Fruit fly (Drosophila melanogaster): ENCODE data around the gene Cpsf73.

DNA sequence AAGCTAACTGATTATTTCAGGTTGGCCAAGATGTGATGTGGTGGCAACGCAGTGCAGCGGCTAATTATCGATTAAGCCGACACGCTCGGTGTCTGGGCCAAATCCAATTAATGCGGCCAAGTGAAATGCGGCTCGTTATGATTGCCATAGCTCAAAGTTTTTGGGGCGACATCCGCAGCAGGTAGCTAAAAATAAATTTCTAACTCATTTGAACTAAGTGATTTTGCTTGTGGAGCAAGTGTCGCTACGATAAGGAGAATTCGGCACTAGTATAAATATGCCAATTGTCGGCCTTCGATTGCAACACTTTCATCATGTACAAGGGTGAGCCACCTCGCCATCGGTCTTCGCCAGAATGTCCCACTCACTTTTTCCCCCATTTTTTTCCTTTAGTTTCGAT is 31.6 kb upstream of the Cpsf73 start, which contains the start of gene CG34282:
- TF ChIP-seq CG34367 (tag; optimal IDR thresholded peaks at IDR 0.05) = no peak
- TF ChIP-seq D1 (tag; optimal IDR thresholded peaks at IDR 0.05) = no peak
- TF ChIP-seq fd96Ca (GFP tag; IDR thresholded peaks at IDR 0.05) = no peak
- no peak for TF ChIP-seq Snoo (tag; optimal IDR thresholded peaks at IDR 0.05)
- TF ChIP-seq Pif1B (GFP tag; optimal IDR thresholded peaks at IDR 0.05) = no peak
- no peak for TF ChIP-seq CG4496 (GFP tag; IDR thresholded peaks at IDR 0.05)
- no peak for TF ChIP-seq EcR (GFP tag; optimal IDR thresholded peaks at IDR 0.05)
- TF ChIP-seq CG17806 (tag; optimal IDR thresholded peaks at IDR 0.05) = no peak
